Fruit fly (Drosophila melanogaster) whole organism, embryonic: ENCODE data around the gene Jhbp7.

Source experiments
- Atf3 ChIP-seq: fragments of 200-800 bp; sonication (Bioruptor generic); optimal IDR thresholded peaks from 3 replicates; lab custom pipeline; 2016; ENCODE audit warnings: missing biosample characterization, missing genetic modification characterization
- B-H2 ChIP-seq: fragments of 200-800 bp; sonication (Bioruptor generic); optimal IDR thresholded peaks from 2 replicates; lab custom pipeline; 2018; ENCODE audit warnings: missing biosample characterization, mild to moderate bottlenecking, missing genetic modification characterization
- Bdp1 ChIP-seq: fragments of 200-800 bp; sonication (Bioruptor generic); optimal IDR thresholded peaks from 3 replicates; lab custom pipeline; 2016; ENCODE audit warnings: missing biosample characterization, missing genetic modification characterization
- C15 ChIP-seq: fragments of 200-800 bp; sonication (Bioruptor generic); IDR thresholded peaks from 3 replicates; pipeline ENCODE4 v1.3.6; 2022; ENCODE audit warnings: missing biosample characterization, missing genetic modification characterization
- CG11723 ChIP-seq: fragments of 200-800 bp; sonication (Bioruptor generic); optimal IDR thresholded peaks from 2 replicates; lab custom pipeline; 2017; ENCODE audit warnings: missing biosample characterization, mild to moderate bottlenecking, missing genetic modification characterization
- CG12104 ChIP-seq: fragments of 200-800 bp; sonication (Bioruptor generic); optimal IDR thresholded peaks from 3 replicates; lab custom pipeline; 2016; ENCODE audit warnings: missing biosample characterization, missing genetic modification characterization
- CG13123 ChIP-seq: fragments of 200-800 bp; sonication (Bioruptor generic); optimal IDR thresholded peaks from 2 replicates; lab custom pipeline; 2016; ENCODE audit warnings: missing biosample characterization, missing genetic modification characterization
- CG13287 ChIP-seq: fragments of 200-800 bp; sonication (Bioruptor generic); IDR thresholded peaks from 2 replicates; pipeline ENCODE4 v1.3.6; 2022; ENCODE audit warnings: missing biosample characterization, missing genetic modification characterization; ENCODE audit not compliant: partially characterized antibody
- CG14050 ChIP-seq: fragments of 200-800 bp; sonication (Bioruptor generic); IDR thresholded peaks from 3 replicates; pipeline ENCODE4 v1.3.6; 2022; ENCODE audit warnings: missing biosample characterization, missing genetic modification characterization
- CG18619 ChIP-seq: fragments of 200-800 bp; sonication (Bioruptor generic); optimal IDR thresholded peaks from 3 replicates; lab custom pipeline; 2017; ENCODE audit warnings: missing biosample characterization, mild to moderate bottlenecking, missing genetic modification characterization
- CG2199 ChIP-seq: fragments of 200-800 bp; sonication (Bioruptor generic); IDR thresholded peaks from 3 replicates; pipeline ENCODE4 v1.3.6; 2022; ENCODE audit warnings: missing biosample characterization, missing genetic modification characterization
- CG32532 ChIP-seq: fragments of 200-800 bp; sonication (Bioruptor generic); IDR thresholded peaks from 2 replicates; pipeline ENCODE4 v1.3.6; 2022; ENCODE audit warnings: missing biosample characterization, missing genetic modification characterization
- CG4424 ChIP-seq: fragments of 200-800 bp; sonication (Bioruptor generic); optimal IDR thresholded peaks from 3 replicates; lab custom pipeline; 2016; ENCODE audit warnings: missing biosample characterization, missing genetic modification characterization
- CG4820 ChIP-seq: fragments of 200-800 bp; sonication (Bioruptor generic); optimal IDR thresholded peaks from 3 replicates; lab custom pipeline; 2016; ENCODE audit warnings: missing biosample characterization, missing genetic modification characterization
- CG6683 ChIP-seq: fragments of 200-800 bp; sonication (Bioruptor generic); optimal IDR thresholded peaks from 2 replicates; lab custom pipeline; 2017; ENCODE audit warnings: missing biosample characterization, mild to moderate bottlenecking, missing genetic modification characterization, missing genetic modification reagents
- CG7745 ChIP-seq: fragments of 200-800 bp; sonication (Bioruptor generic); optimal IDR thresholded peaks from 2 replicates; lab custom pipeline; 2018; ENCODE audit warnings: missing biosample characterization, mild to moderate bottlenecking, missing genetic modification characterization, moderate library complexity
- CG8924 ChIP-seq: fragments of 200-800 bp; optimal IDR thresholded peaks from 3 replicates; lab custom pipeline; 2019; ENCODE audit warnings: missing biosample characterization, mild to moderate bottlenecking, missing genetic modification characterization, moderate library complexity
- D ChIP-seq, 2 experiments: fragments of 200-800 bp in 1 of 2; fragments of >200 bp in 1 of 2; sonication (Bioruptor generic) in 1 of 2; optimal IDR thresholded peaks; 2 replicates in 1 of 2; 3 replicates in 1 of 2; lab custom pipeline; 2017; ENCODE audit warnings: mild to moderate bottlenecking in 1 of 2, missing biosample characterization in 1 of 2, missing genetic modification characterization in 1 of 2, missing genetic modification reagents in 1 of 2
- Dip2 ChIP-seq: fragments of 200-800 bp; sonication (Bioruptor generic); IDR thresholded peaks from 2 replicates; pipeline ENCODE4 v1.3.6; 2022; ENCODE audit warnings: missing biosample characterization, missing genetic modification characterization
- GATAe ChIP-seq: fragments of 200-800 bp; sonication (Bioruptor generic); conservative IDR thresholded peaks from 2 replicates; pipeline ENCODE4 v1.3.6; 2022; ENCODE audit warnings: missing biosample characterization, missing genetic modification characterization
- Gug ChIP-seq: fragments of 200-800 bp; sonication (Bioruptor generic); IDR thresholded peaks from 4 replicates; pipeline ENCODE4 v1.3.6; 2022; ENCODE audit warnings: missing biosample characterization, missing genetic modification characterization
- H2.0 ChIP-seq: fragments of 200-800 bp; sonication (Bioruptor generic); IDR thresholded peaks from 2 replicates; pipeline ENCODE4 v1.3.6; 2022; ENCODE audit warnings: missing biosample characterization, missing genetic modification characterization
- Hey ChIP-seq: fragments of 200-800 bp; sonication (Bioruptor generic); optimal IDR thresholded peaks from 3 replicates; lab custom pipeline; 2018; ENCODE audit warnings: missing biosample characterization, mild to moderate bottlenecking, missing genetic modification characterization
- Hmx ChIP-seq: fragments of 200-800 bp; sonication (Bioruptor generic); optimal IDR thresholded peaks from 2 replicates; lab custom pipeline; 2016; ENCODE audit warnings: missing biosample characterization, missing genetic modification characterization
- Hr78 ChIP-seq, 2 experiments: fragments of 200-800 bp in 1 of 2; fragments of >200 bp in 1 of 2; sonication (Bioruptor generic) in 1 of 2; optimal IDR thresholded peaks; 2 replicates each; lab custom pipeline; 2017 to 2019; ENCODE audit warnings: missing biosample characterization in 2 of 2, missing genetic modification characterization in 2 of 2, mild to moderate bottlenecking in 1 of 2, moderate library complexity in 1 of 2
- Lpt ChIP-seq: fragments of >200 bp; optimal IDR thresholded peaks from 2 replicates; lab custom pipeline; 2018; ENCODE audit warnings: missing biosample characterization, missing genetic modification characterization
- MBD-R2 ChIP-seq: fragments of 200-800 bp; sonication (Bioruptor generic); IDR thresholded peaks from 2 replicates; pipeline ENCODE4 v1.3.6; 2022; ENCODE audit warnings: missing biosample characterization, missing genetic modification characterization
- Max ChIP-seq: fragments of 200-800 bp; sonication (Bioruptor generic); optimal IDR thresholded peaks from 2 replicates; lab custom pipeline; 2016; ENCODE audit warnings: missing biosample characterization, mild to moderate bottlenecking, missing genetic modification characterization
- Oli ChIP-seq: fragments of 200-800 bp; sonication (Bioruptor generic); optimal IDR thresholded peaks from 2 replicates; lab custom pipeline; 2018; ENCODE audit warnings: missing biosample characterization, mild to moderate bottlenecking, missing genetic modification characterization, moderate library complexity
- Optix ChIP-seq: fragments of 200-800 bp; sonication (Bioruptor generic); IDR thresholded peaks from 3 replicates; pipeline ENCODE4 v1.3.6; 2022; ENCODE audit warnings: missing biosample characterization, missing genetic modification characterization
- Poxn ChIP-seq: fragments of 200-800 bp; sonication (Bioruptor generic); IDR thresholded peaks from 2 replicates; pipeline ENCODE4 v1.3.6; 2022; ENCODE audit warnings: missing biosample characterization, missing genetic modification characterization
- Scr ChIP-seq: fragments of 200-800 bp; sonication (Bioruptor generic); IDR thresholded peaks from 2 replicates; pipeline ENCODE4 v1.3.6; 2022; ENCODE audit warnings: missing biosample characterization, missing genetic modification characterization; ENCODE audit not compliant: partially characterized antibody
- Sin3A ChIP-seq: fragments of >200 bp; optimal IDR thresholded peaks from 2 replicates; lab custom pipeline; 2018
- Sox102F ChIP-seq: fragments of 200-800 bp; sonication (Bioruptor generic); optimal IDR thresholded peaks from 2 replicates; lab custom pipeline; 2018; ENCODE audit warnings: missing biosample characterization, mild to moderate bottlenecking, missing genetic modification characterization, moderate library complexity
- Sry-δ ChIP-seq: fragments of 200-800 bp; sonication (Bioruptor generic); optimal IDR thresholded peaks from 2 replicates; lab custom pipeline; 2016; ENCODE audit warnings: missing biosample characterization, missing genetic modification characterization
- bowl ChIP-seq: fragments of 200-800 bp; sonication (Bioruptor generic); IDR thresholded peaks from 2 replicates; pipeline ENCODE4 v1.3.6; 2022; ENCODE audit warnings: missing biosample characterization, missing genetic modification characterization
- chn ChIP-seq: fragments of 200-800 bp; sonication (Bioruptor generic); optimal IDR thresholded peaks from 2 replicates; lab custom pipeline; 2016; ENCODE audit warnings: missing biosample characterization, missing genetic modification characterization
- dan ChIP-seq: fragments of 200-800 bp; sonication (Bioruptor generic); IDR thresholded peaks from 2 replicates; pipeline ENCODE4 v1.3.6; 2022; ENCODE audit warnings: missing biosample characterization, missing genetic modification characterization
- dm ChIP-seq: fragments of 200-800 bp; sonication (Bioruptor generic); optimal IDR thresholded peaks from 3 replicates; lab custom pipeline; 2016; ENCODE audit warnings: missing biosample characterization, missing genetic modification characterization
- fd102C ChIP-seq: fragments of 200-800 bp; sonication (Bioruptor generic); optimal IDR thresholded peaks from 2 replicates; lab custom pipeline; 2018; ENCODE audit warnings: missing biosample characterization, mild to moderate bottlenecking, missing genetic modification characterization, moderate library complexity
- ham ChIP-seq: fragments of 200-800 bp; sonication (Bioruptor generic); IDR thresholded peaks from 2 replicates; pipeline ENCODE4 v1.3.6; 2022; ENCODE audit warnings: missing biosample characterization, missing genetic modification characterization
- kah ChIP-seq: fragments of 200-800 bp; sonication (Bioruptor generic); optimal IDR thresholded peaks from 2 replicates; lab custom pipeline; 2018; ENCODE audit warnings: missing biosample characterization, mild to moderate bottlenecking, missing genetic modification characterization
- ken ChIP-seq: fragments of 200-800 bp; sonication (Bioruptor generic); IDR thresholded peaks from 3 replicates; pipeline ENCODE4 v1.3.6; 2022; ENCODE audit warnings: missing biosample characterization, missing genetic modification characterization
- run ChIP-seq: fragments of 200-800 bp; sonication (Bioruptor generic); optimal IDR thresholded peaks from 3 replicates; lab custom pipeline; 2018; ENCODE audit warnings: missing biosample characterization, mild to moderate bottlenecking, missing genetic modification characterization
- scrt ChIP-seq: fragments of 200-800 bp; sonication (Bioruptor generic); optimal IDR thresholded peaks from 2 replicates; lab custom pipeline; 2018; ENCODE audit warnings: missing biosample characterization, mild to moderate bottlenecking, missing genetic modification characterization, moderate library complexity
- sim ChIP-seq: fragments of 200-800 bp; sonication (Bioruptor generic); IDR thresholded peaks from 2 replicates; pipeline ENCODE4 v1.3.6; 2022; ENCODE audit warnings: missing biosample characterization, missing genetic modification characterization
- sima ChIP-seq: fragments of 200-800 bp; sonication (Bioruptor generic); optimal IDR thresholded peaks from 2 replicates; lab custom pipeline; 2016; ENCODE audit warnings: missing biosample characterization, missing genetic modification characterization
- slou ChIP-seq: fragments of 200-800 bp; sonication (Bioruptor generic); optimal IDR thresholded peaks from 3 replicates; lab custom pipeline; 2016; ENCODE audit warnings: missing biosample characterization, missing genetic modification characterization
- vfl ChIP-seq: fragments of 200-800 bp; sonication (Bioruptor generic); optimal IDR thresholded peaks from 2 replicates; lab custom pipeline; 2016; ENCODE audit warnings: missing biosample characterization, missing genetic modification characterization
- zen2 ChIP-seq: fragments of 200-800 bp; sonication (Bioruptor generic); IDR thresholded peaks from 3 replicates; pipeline ENCODE4 v1.3.6; 2022; ENCODE audit warnings: missing biosample characterization, missing genetic modification characterization; ENCODE audit not compliant: partially characterized antibody

Jhbp7 gene

DNA sequence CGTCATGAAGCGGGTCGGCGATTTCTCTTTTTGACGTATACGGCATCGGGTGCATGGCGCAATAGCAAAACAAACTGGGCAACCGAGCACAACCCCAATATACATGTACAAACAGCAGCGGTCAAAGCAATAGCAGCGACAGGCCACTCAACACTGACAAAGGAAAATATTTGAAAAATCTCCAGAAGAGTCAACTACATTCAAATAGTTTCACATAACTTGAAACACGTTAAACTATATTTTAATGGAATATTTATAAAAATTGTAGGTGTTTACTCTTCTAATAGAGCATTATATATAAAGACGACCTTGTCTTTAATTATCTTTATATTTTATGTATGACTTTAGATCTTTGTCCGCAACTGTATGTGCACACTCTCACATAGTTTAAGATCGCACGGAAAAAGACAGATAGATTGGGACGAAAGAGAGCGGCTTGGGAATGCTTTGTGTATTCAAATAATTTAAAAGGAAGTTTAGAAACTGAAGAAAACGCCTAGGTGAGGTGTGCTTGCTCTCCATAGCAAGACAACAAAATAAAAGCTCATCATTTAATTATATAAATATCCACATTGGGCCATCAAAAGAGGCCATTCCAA is 29.9 kb upstream of the Jhbp7 start (continued):
- TF ChIP-seq Hmx (no peak), CG14050 (GFP tag; lab: Robert Waterston, UW) (peak; percentile 60), CG18619 (GFP tag; lab: Kevin White, UChicago) (peak; percentile 75), Atf3 (no peak), CG7745 (tag; lab: Kevin White, UChicago) (no peak), bowl (GFP tag; lab: Robert Waterston, UW) (no peak), dm (no peak), C15 (GFP tag; lab: Robert Waterston, UW) (no peak), fd102C (GFP tag; lab: Kevin White, UChicago) (no peak), sima (GFP tag; lab: Kevin White, UChicago) (no peak), Dip2 (GFP tag; lab: Robert Waterston, UW) (no peak), CG2199 (GFP tag; lab: Robert Waterston, UW) (peak; percentile 74; the same call in 1 of the 3 replicates), CG13287 (GFP tag; lab: Robert Waterston, UW) (no peak), MBD-R2 (GFP tag; lab: Robert Waterston, UW) (0 out of 2 replicates have a peak, but pooled peaks have one; percentile 14), dan (GFP tag; lab: Robert Waterston, UW) (no peak), Hr78 (GFP tag; optimal IDR thresholded peaks at IDR 0.05; lab: Kevin White, UChicago) (peak in 1 of 2 experiments; percentile 58), sim (peak; percentile 62), CG4820 (GFP tag; lab: Kevin White, UChicago) (peak; percentile 66), CG6683 (peak; percentile 21), Gug (GFP tag; lab: Robert Waterston, UW) (peak; percentile 35; the same call in 1 of the 4 replicates), D (optimal IDR thresholded peaks at IDR 0.05; lab: Kevin White, UChicago) (no peak), D (GFP tag; optimal IDR thresholded peaks at IDR 0.05; lab: Kevin White, UChicago) (peak; percentile 60), kah (GFP tag; lab: Kevin White, UChicago) (peak; percentile 42), zen2 (GFP tag; lab: Robert Waterston, UW) (no peak), ken (GFP tag; lab: Robert Waterston, UW) (peak; percentile 66; the same call in 2 of the 3 replicates), run (tag; lab: Kevin White, UChicago) (peak; percentile 73), H2.0 (GFP tag; lab: Robert Waterston, UW) (no peak), Optix (peak; percentile 38; the same call in 1 of the 3 replicates), Lpt (GFP tag; lab: Kevin White, UChicago) (no peak), GATAe (no peak), CG12104 (GFP tag; lab: Kevin White, UChicago) (peak; percentile 67), Sox102F (GFP tag; lab: Kevin White, UChicago) (peak; percentile 83), CG13123 (GFP tag; lab: Kevin White, UChicago) (no peak), scrt (peak; percentile 52), Bdp1 (no peak), CG8924 (tag; lab: Kevin White, UChicago) (peak; percentile 81), ham (GFP tag; lab: Robert Waterston, UW) (no peak), B-H2 (GFP tag; lab: Kevin White, UChicago) (no peak), CG32532 (GFP tag; lab: Robert Waterston, UW) (peak; percentile 68), slou (GFP tag; lab: Kevin White, UChicago) (no peak), Max (GFP tag; lab: Kevin White, UChicago) (peak; percentile 54), CG4424 (GFP tag; lab: Kevin White, UChicago) (peak; percentile 67), Hey (tag; lab: Kevin White, UChicago) (no peak), Sry-δ (no peak), chn (GFP tag; lab: Kevin White, UChicago) (peak; percentile 33), Poxn (GFP tag; lab: Robert Waterston, UW) (no peak), Scr (GFP tag; lab: Robert Waterston, UW) (no peak), Sin3A (lab: Kevin White, UChicago) (no peak), Oli (tag; lab: Kevin White, UChicago) (peak; percentile 86), vfl (GFP tag; lab: Kevin White, UChicago) (peak; percentile 10), CG11723 (GFP tag; lab: Kevin White, UChicago) (peak; percentile 61)
